Fruit fly (Drosophila melanogaster) whole organism, adult: ENCODE results near the gene CG4957.

ENCODE experiments used
- CG11617 ChIP-seq: fragments of 200-800 bp; sonication (Bioruptor generic); optimal IDR thresholded peaks from 2 replicates; lab custom pipeline; 2017; ENCODE audit warnings: mild to moderate bottlenecking, missing biosample characterization, missing genetic modification reagents, missing genetic modification characterization
- CG14711 ChIP-seq: fragments of 200-800 bp; sonication (Bioruptor generic); optimal IDR thresholded peaks from 2 replicates; lab custom pipeline; 2018; ENCODE audit warnings: missing biosample characterization, mild to moderate bottlenecking, missing genetic modification characterization, moderate library complexity
- CG33017 ChIP-seq: fragments of 200-800 bp; sonication (Bioruptor generic); optimal IDR thresholded peaks from 2 replicates; lab custom pipeline; 2018; ENCODE audit warnings: missing biosample characterization, mild to moderate bottlenecking, missing genetic modification characterization, moderate library complexity
- CG5204 ChIP-seq: fragments of 200-800 bp; sonication (Bioruptor generic); optimal IDR thresholded peaks from 2 replicates; lab custom pipeline; 2016; ENCODE audit warnings: missing biosample characterization, missing genetic modification characterization
- CG7101 ChIP-seq: fragments of 200-800 bp; sonication (Bioruptor generic); optimal IDR thresholded peaks from 2 replicates; lab custom pipeline; 2018; ENCODE audit warnings: missing biosample characterization, mild to moderate bottlenecking, missing genetic modification characterization, moderate library complexity
- Clk ChIP-seq: fragments of 200-800 bp; sonication (Bioruptor generic); optimal IDR thresholded peaks from 2 replicates; lab custom pipeline; 2017; ENCODE audit warnings: missing biosample characterization, missing genetic modification characterization
- Crg-1 ChIP-seq: fragments of 200-800 bp; sonication (Bioruptor generic); optimal IDR thresholded peaks from 2 replicates; lab custom pipeline; 2016; ENCODE audit warnings: missing biosample characterization, missing genetic modification characterization
- Mnt ChIP-seq: fragments of 200-800 bp; sonication (Bioruptor generic); optimal IDR thresholded peaks from 2 replicates; lab custom pipeline; 2016; ENCODE audit warnings: missing biosample characterization, mild to moderate bottlenecking, missing genetic modification characterization
- bab1 ChIP-seq: fragments of 200-800 bp; sonication (Bioruptor generic); optimal IDR thresholded peaks from 3 replicates; lab custom pipeline; 2019; ENCODE audit warnings: missing biosample characterization, mild to moderate bottlenecking, missing genetic modification characterization, moderate library complexity
- kay ChIP-seq: fragments of 200-800 bp; sonication (Bioruptor generic); peaks from one replicate; lab custom pipeline; 2016; ENCODE audit warnings: missing biosample characterization, missing genetic modification characterization, borderline replicate concordance
- ovo ChIP-seq: fragments of 200-800 bp; sonication (Bioruptor generic); optimal IDR thresholded peaks from 2 replicates; lab custom pipeline; 2016; ENCODE audit warnings: missing biosample characterization, missing genetic modification characterization
- toe ChIP-seq: fragments of 200-800 bp; sonication (Bioruptor generic); optimal IDR thresholded peaks from 2 replicates; lab custom pipeline; 2016; ENCODE audit warnings: missing biosample characterization, missing genetic modification characterization

DNA sequence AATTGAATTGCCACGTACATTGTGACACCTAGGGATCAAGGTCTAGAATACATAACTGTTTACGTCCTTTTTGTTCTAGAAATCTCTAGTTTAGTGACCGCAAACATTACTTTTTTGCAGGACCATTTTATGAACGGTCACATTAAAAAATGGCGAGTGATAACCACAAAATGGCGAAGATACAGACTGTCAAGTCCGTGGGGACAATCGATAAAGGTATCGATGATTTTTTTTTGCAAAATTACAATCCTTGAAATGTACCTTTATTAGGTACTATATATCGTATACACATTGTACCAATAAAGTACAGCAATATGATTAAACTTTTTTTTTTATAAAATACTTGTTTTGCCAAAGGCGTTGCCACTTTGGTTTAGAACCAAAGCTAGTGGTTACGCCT lies 38.2 kb upstream of the CG4957 start:
- TF ChIP-seq CG11617 (GFP tag; lab: Kevin White, UChicago): no peak
- TF ChIP-seq CG33017 (tag; lab: Kevin White, UChicago): no peak
- TF ChIP-seq Crg-1 (GFP tag; lab: Kevin White, UChicago): no peak
- peak; percentile 84 for TF ChIP-seq kay (GFP tag; lab: Kevin White, UChicago)
- no peak for TF ChIP-seq Clk (GFP tag; lab: Kevin White, UChicago)
- TF ChIP-seq Mnt (GFP tag; lab: Kevin White, UChicago): no peak
- TF ChIP-seq CG5204 (GFP tag; lab: Kevin White, UChicago): no peak
- no peak for TF ChIP-seq toe (GFP tag; lab: Kevin White, UChicago)
- TF ChIP-seq ovo (GFP tag; lab: Kevin White, UChicago): no peak
- no peak for TF ChIP-seq CG14711
- no peak for TF ChIP-seq CG7101 (tag; lab: Kevin White, UChicago)
- no peak for TF ChIP-seq bab1 (GFP tag; lab: Kevin White, UChicago)
